Fruit fly (Drosophila melanogaster) S2 (cell line): ENCODE data around the gene Or2a.

Experiments used
- CG8478 ChIP-seq: fragments of >200 bp; optimal IDR thresholded peaks from 2 replicates; lab custom pipeline; 2018
- CTCF ChIP-seq, 2 experiments: fragments of >200 bp; optimal IDR thresholded peaks; 2 replicates each; lab custom pipeline; 2018

The Or2a gene

dm6 chrX:2225138-2225537 is 20.9 kb upstream of the Or2a start, which contains the start of gene pcx:
TSS of gene pcx (plus strand) at chrX:2225296.
- TF ChIP-seq CG8478 (lab: Kevin White, UChicago) = no peak
- no peak for TF ChIP-seq CTCF (optimal IDR thresholded peaks at IDR 0.05; lab: Kevin White, UChicago)

- TF ChIP-seq CG8478 (lab: Kevin White, UChicago) (no peak), CTCF (optimal IDR thresholded peaks at IDR 0.05; lab: Kevin White, UChicago) (peak in 1 of 2 experiments; percentile 19)
Observed at dm6 chrX:2241842-2242241, 4.2 kb upstream of the Or2a start, which contains the start of gene kz. TSS of gene kz (minus strand) at chrX:2242035.

- TF ChIP-seq CG8478 (lab: Kevin White, UChicago) = no peak
- no peak for TF ChIP-seq CTCF (optimal IDR thresholded peaks at IDR 0.05; lab: Kevin White, UChicago)
Observed at dm6 chrX:2242897-2243296, 3.1 kb upstream of the Or2a start.

dm6 chrX:2244753-2245152 is 1.3 kb upstream of the Or2a start:
- TF ChIP-seq CTCF (optimal IDR thresholded peaks at IDR 0.05; lab: Kevin White, UChicago) (no peak), CG8478 (lab: Kevin White, UChicago) (no peak)

dm6 chrX:2249763-2250162 is 3.7 kb downstream of the Or2a start, which contains the start of gene crn:
TSS of gene crn (minus strand) at chrX:2249983.
- TF ChIP-seq CTCF (optimal IDR thresholded peaks at IDR 0.05; lab: Kevin White, UChicago) = no peak
- no peak for TF ChIP-seq CG8478 (lab: Kevin White, UChicago)

- no peak for TF ChIP-seq CTCF (optimal IDR thresholded peaks at IDR 0.05; lab: Kevin White, UChicago)
- no peak for TF ChIP-seq CG8478 (lab: Kevin White, UChicago)
Observed at dm6 chrX:2251688-2252087, 5.7 kb downstream of the Or2a start, which contains the start of gene CG3191. TSS of gene CG3191 (minus strand) at chrX:2251993.

dm6 chrX:2254020-2254626 is 8.1 kb downstream of the Or2a start, which contains the start of gene CG3091:
TSS of gene CG3091 (minus strand) at chrX:2254197.
- TF ChIP-seq CTCF (optimal IDR thresholded peaks at IDR 0.05; lab: Kevin White, UChicago) (no peak), CG8478 (lab: Kevin White, UChicago) (no peak)

dm6 chrX:2255035-2255434 is 9.0 kb downstream of the Or2a start:
- no peak for TF ChIP-seq CTCF (optimal IDR thresholded peaks at IDR 0.05; lab: Kevin White, UChicago)
- no peak for TF ChIP-seq CG8478 (lab: Kevin White, UChicago)

- TF ChIP-seq CTCF (optimal IDR thresholded peaks at IDR 0.05; lab: Kevin White, UChicago) (peak; percentile 81 to 89), CG8478 (lab: Kevin White, UChicago) (no peak)
Observed at dm6 chrX:2258602-2259233, 12.7 kb downstream of the Or2a start.

dm6 chrX:2259763-2260162 is 13.7 kb downstream of the Or2a start, which contains the start of gene CG3078:
TSS of gene CG3078 (minus strand) at chrX:2259863.
- TF ChIP-seq CG8478 (lab: Kevin White, UChicago) (no peak), CTCF (optimal IDR thresholded peaks at IDR 0.05; lab: Kevin White, UChicago) (no peak)

- no peak for TF ChIP-seq CG8478 (lab: Kevin White, UChicago)
- TF ChIP-seq CTCF (optimal IDR thresholded peaks at IDR 0.05; lab: Kevin White, UChicago) = no peak
Observed at dm6 chrX:2262511-2262910, 16.5 kb downstream of the Or2a start, which contains the start of the genes temp and CG3071. TSS of gene temp (minus strand) at chrX:2262515. TSS of gene CG3071 (plus strand) at chrX:2262837.

dm6 chrX:2269822-2270556 is 24.0 kb downstream of the Or2a start:
- no peak for TF ChIP-seq CG8478 (lab: Kevin White, UChicago)

dm6 chrX:2270557-2270930 is 24.5 kb downstream of the Or2a start, which contains the start of gene CG2924:
TSS of gene CG2924 (minus strand) at chrX:2270761.
- no peak for TF ChIP-seq CG8478 (lab: Kevin White, UChicago)
- peak; percentile 76 to 78 for TF ChIP-seq CTCF (optimal IDR thresholded peaks at IDR 0.05; lab: Kevin White, UChicago)

- TF ChIP-seq CG8478 (lab: Kevin White, UChicago) (no peak), CTCF (optimal IDR thresholded peaks at IDR 0.05; lab: Kevin White, UChicago) (no peak)
Observed at dm6 chrX:2274704-2275199, 28.7 kb downstream of the Or2a start, which contains the start of gene Grp170. TSS of gene Grp170 (minus strand) at chrX:2275068.
